Fruit fly (Drosophila melanogaster) whole organism, embryonic: Measurements from ENCODE around the gene Prosbeta2.

ENCODE experiments used
- CG11504 ChIP-seq: fragments of 200-800 bp; sonication (Bioruptor generic); optimal IDR thresholded peaks from 3 replicates; lab custom pipeline; 2019; ENCODE audit warnings: missing biosample characterization, mild to moderate bottlenecking, missing genetic modification characterization, moderate library complexity
- CG13123 ChIP-seq: fragments of 200-800 bp; sonication (Bioruptor generic); optimal IDR thresholded peaks from 2 replicates; lab custom pipeline; 2016; ENCODE audit warnings: missing biosample characterization, missing genetic modification characterization
- CG14965 ChIP-seq: fragments of 200-800 bp; sonication (Bioruptor generic); optimal IDR thresholded peaks from 2 replicates; lab custom pipeline; 2016; ENCODE audit warnings: missing biosample characterization, missing genetic modification characterization, borderline replicate concordance
- CG18599 ChIP-seq: fragments of 200-800 bp; sonication (Bioruptor generic); optimal IDR thresholded peaks from 3 replicates; lab custom pipeline; 2017; ENCODE audit warnings: missing biosample characterization, missing genetic modification characterization, mild to moderate bottlenecking, moderate library complexity, missing genetic modification reagents
- CG2120 ChIP-seq: fragments of 200-800 bp; sonication (Bioruptor generic); optimal IDR thresholded peaks from 3 replicates; lab custom pipeline; 2016; ENCODE audit warnings: missing biosample characterization, missing genetic modification characterization
- CG30403 ChIP-seq: fragments of 200-800 bp; sonication (Bioruptor generic); optimal IDR thresholded peaks from 3 replicates; lab custom pipeline; 2016; ENCODE audit warnings: missing biosample characterization, missing genetic modification characterization
- CG34224 ChIP-seq: fragments of 200-800 bp; sonication (Bioruptor generic); IDR thresholded peaks from 3 replicates; pipeline ENCODE4 v1.3.6; 2022; ENCODE audit warnings: missing biosample characterization, missing genetic modification characterization; ENCODE audit not compliant: partially characterized antibody
- CG7556 ChIP-seq: fragments of 200-800 bp; sonication (Bioruptor generic); optimal IDR thresholded peaks from 2 replicates; lab custom pipeline; 2017; ENCODE audit warnings: missing biosample characterization, mild to moderate bottlenecking, missing genetic modification characterization
- CG7928 ChIP-seq: fragments of 200-800 bp; sonication (Bioruptor generic); optimal IDR thresholded peaks from 2 replicates; lab custom pipeline; 2017; ENCODE audit warnings: missing biosample characterization, mild to moderate bottlenecking, missing genetic modification characterization
- CG7963 ChIP-seq: fragments of 200-800 bp; sonication (Bioruptor generic); IDR thresholded peaks from 3 replicates; pipeline ENCODE4 v1.3.6; 2022; ENCODE audit warnings: missing biosample characterization, missing genetic modification characterization; ENCODE audit not compliant: partially characterized antibody
- CG8281 ChIP-seq: fragments of 200-800 bp; sonication (Bioruptor generic); optimal IDR thresholded peaks from 2 replicates; lab custom pipeline; 2018; ENCODE audit warnings: missing biosample characterization, mild to moderate bottlenecking, missing genetic modification characterization, moderate library complexity
- CG9727 ChIP-seq: fragments of 200-800 bp; sonication (Bioruptor generic); optimal IDR thresholded peaks from 3 replicates; lab custom pipeline; 2017; ENCODE audit warnings: missing biosample characterization, mild to moderate bottlenecking, missing genetic modification characterization
- CHES-1-like ChIP-seq: fragments of 200-800 bp; sonication (Bioruptor generic); optimal IDR thresholded peaks from 2 replicates; lab custom pipeline; 2016; ENCODE audit warnings: missing biosample characterization, missing genetic modification characterization
- Camta ChIP-seq: fragments of 200-800 bp; sonication (Bioruptor generic); optimal IDR thresholded peaks from 2 replicates; lab custom pipeline; 2016; ENCODE audit warnings: missing biosample characterization, missing genetic modification characterization
- D ChIP-seq, 2 experiments: fragments of 200-800 bp in 1 of 2; fragments of >200 bp in 1 of 2; sonication (Bioruptor generic) in 1 of 2; optimal IDR thresholded peaks; 2 replicates in 1 of 2; 3 replicates in 1 of 2; lab custom pipeline; 2017; ENCODE audit warnings: mild to moderate bottlenecking in 1 of 2, missing biosample characterization in 1 of 2, missing genetic modification characterization in 1 of 2, missing genetic modification reagents in 1 of 2
- D19A ChIP-seq: fragments of 200-800 bp; optimal IDR thresholded peaks from 3 replicates; lab custom pipeline; 2019; ENCODE audit warnings: missing biosample characterization, mild to moderate bottlenecking, missing genetic modification characterization, moderate library complexity
- Deaf1 ChIP-seq: fragments of 200-800 bp; optimal IDR thresholded peaks from 3 replicates; lab custom pipeline; 2019; ENCODE audit warnings: missing biosample characterization, mild to moderate bottlenecking, missing genetic modification characterization, moderate library complexity
- E2f1 ChIP-seq: fragments of 200-800 bp; sonication (Bioruptor generic); IDR thresholded peaks from 2 replicates; pipeline ENCODE4 v1.3.6; 2022; ENCODE audit warnings: missing biosample characterization, missing genetic modification characterization
- Ets65A ChIP-seq: fragments of 200-800 bp; sonication (Bioruptor generic); peaks from one replicate; lab custom pipeline; 2016; ENCODE audit warnings: missing biosample characterization, missing genetic modification characterization
- Fer1 ChIP-seq: fragments of 200-800 bp; sonication (Bioruptor generic); optimal IDR thresholded peaks from 2 replicates; lab custom pipeline; 2017; ENCODE audit warnings: missing biosample characterization, mild to moderate bottlenecking, missing genetic modification characterization
- Fer2 ChIP-seq: fragments of 200-800 bp; sonication (Bioruptor generic); optimal IDR thresholded peaks from 2 replicates; lab custom pipeline; 2018; ENCODE audit warnings: missing biosample characterization, mild to moderate bottlenecking, missing genetic modification characterization, moderate library complexity
- Hmr ChIP-seq: fragments of 200-800 bp; sonication (Bioruptor generic); optimal IDR thresholded peaks from 3 replicates; lab custom pipeline; 2017; ENCODE audit warnings: mild to moderate bottlenecking, missing biosample characterization, missing genetic modification reagents, missing genetic modification characterization
- Meics ChIP-seq: fragments of 200-800 bp; sonication (Bioruptor generic); optimal IDR thresholded peaks from 2 replicates; lab custom pipeline; 2017; ENCODE audit warnings: missing biosample characterization, mild to moderate bottlenecking, missing genetic modification characterization
- Myb ChIP-seq: fragments of 200-800 bp; sonication (Bioruptor generic); optimal IDR thresholded peaks from 2 replicates; lab custom pipeline; 2016; ENCODE audit warnings: missing biosample characterization, missing genetic modification characterization
- NfI ChIP-seq: fragments of 200-800 bp; sonication (Bioruptor generic); optimal IDR thresholded peaks from 3 replicates; lab custom pipeline; 2018; ENCODE audit warnings: missing biosample characterization, mild to moderate bottlenecking, missing genetic modification characterization, moderate library complexity
- Pdp1 ChIP-seq, 2 experiments: fragments of 200-800 bp; sonication (Bioruptor generic); optimal IDR thresholded peaks; 3 replicates each; lab custom pipeline; 2016; ENCODE audit warnings: missing biosample characterization in 2 of 2, missing genetic modification characterization in 2 of 2, mild to moderate bottlenecking in 1 of 2, moderate library complexity in 1 of 2
- Poxn ChIP-seq: fragments of 200-800 bp; sonication (Bioruptor generic); IDR thresholded peaks from 2 replicates; pipeline ENCODE4 v1.3.6; 2022; ENCODE audit warnings: missing biosample characterization, missing genetic modification characterization
- Trl ChIP-seq, 3 experiments: fragments of >200 bp in 2 of 3; fragments of 200-800 bp in 1 of 3; sonication (Bioruptor generic) in 1 of 3; optimal IDR thresholded peaks; 2 replicates in 1 of 3; 3 replicates in 2 of 3; lab custom pipeline; 2016 to 2017; ENCODE audit warnings: missing biosample characterization in 1 of 3, missing genetic modification characterization in 1 of 3
- cwo ChIP-seq: fragments of 200-800 bp; sonication (Bioruptor generic); optimal IDR thresholded peaks from 3 replicates; lab custom pipeline; 2017; ENCODE audit warnings: missing biosample characterization, missing genetic modification characterization, mild to moderate bottlenecking, moderate library complexity, missing genetic modification reagents
- dm ChIP-seq: fragments of 200-800 bp; sonication (Bioruptor generic); optimal IDR thresholded peaks from 3 replicates; lab custom pipeline; 2016; ENCODE audit warnings: missing biosample characterization, missing genetic modification characterization
- fd102C ChIP-seq: fragments of 200-800 bp; sonication (Bioruptor generic); optimal IDR thresholded peaks from 2 replicates; lab custom pipeline; 2018; ENCODE audit warnings: missing biosample characterization, mild to moderate bottlenecking, missing genetic modification characterization, moderate library complexity
- gcm2 ChIP-seq: fragments of 200-800 bp; sonication (Bioruptor generic); optimal IDR thresholded peaks from 2 replicates; lab custom pipeline; 2016; ENCODE audit warnings: missing biosample characterization, missing genetic modification characterization
- gem ChIP-seq: fragments of 200-800 bp; sonication (Bioruptor generic); optimal IDR thresholded peaks from 2 replicates; lab custom pipeline; 2019; ENCODE audit warnings: missing biosample characterization, mild to moderate bottlenecking, missing genetic modification characterization, moderate library complexity
- gfzf ChIP-seq: fragments of 200-800 bp; sonication (Bioruptor generic); optimal IDR thresholded peaks from 2 replicates; lab custom pipeline; 2016; ENCODE audit warnings: missing biosample characterization, mild to moderate bottlenecking, missing genetic modification characterization, moderate library complexity
- gsb-n ChIP-seq: fragments of 200-800 bp; sonication (Bioruptor generic); optimal IDR thresholded peaks from 3 replicates; lab custom pipeline; 2018; ENCODE audit warnings: missing biosample characterization, mild to moderate bottlenecking, missing genetic modification characterization
- ind ChIP-seq: fragments of 200-800 bp; sonication (Bioruptor generic); optimal IDR thresholded peaks from 3 replicates; lab custom pipeline; 2016; ENCODE audit warnings: missing biosample characterization, missing genetic modification characterization
- lab ChIP-seq: fragments of 200-800 bp; sonication (Bioruptor generic); optimal IDR thresholded peaks from 3 replicates; lab custom pipeline; 2017; ENCODE audit warnings: missing biosample characterization, missing genetic modification characterization, mild to moderate bottlenecking, moderate library complexity, missing genetic modification reagents
- pho ChIP-seq: fragments of 200-800 bp; sonication (Bioruptor generic); optimal IDR thresholded peaks from 2 replicates; lab custom pipeline; 2016; ENCODE audit warnings: missing biosample characterization, missing genetic modification characterization
- row ChIP-seq: fragments of 200-800 bp; sonication (Bioruptor generic); IDR thresholded peaks from 3 replicates; pipeline ENCODE4 v1.3.6; 2022; ENCODE audit warnings: missing biosample characterization, missing genetic modification characterization
- scrt ChIP-seq: fragments of 200-800 bp; sonication (Bioruptor generic); optimal IDR thresholded peaks from 2 replicates; lab custom pipeline; 2018; ENCODE audit warnings: missing biosample characterization, mild to moderate bottlenecking, missing genetic modification characterization, moderate library complexity
- sens ChIP-seq: fragments of 200-800 bp; sonication (Bioruptor generic); peaks from one replicate; lab custom pipeline; 2016; ENCODE audit warnings: missing biosample characterization, missing genetic modification characterization
- seq ChIP-seq: fragments of 200-800 bp; sonication (Bioruptor generic); IDR thresholded peaks from 2 replicates; pipeline ENCODE4 v1.3.6; 2022; ENCODE audit warnings: missing biosample characterization, missing genetic modification characterization
- sisA ChIP-seq: fragments of 200-800 bp; sonication (Bioruptor generic); IDR thresholded peaks from 2 replicates; pipeline ENCODE4 v1.3.6; 2022; ENCODE audit warnings: missing biosample characterization, missing genetic modification characterization
- tin ChIP-seq: fragments of 200-800 bp; sonication (Bioruptor generic); optimal IDR thresholded peaks from 3 replicates; lab custom pipeline; 2016; ENCODE audit warnings: missing biosample characterization, missing genetic modification characterization
- unc-4 ChIP-seq: fragments of 200-800 bp; sonication (Bioruptor generic); IDR thresholded peaks from 2 replicates; pipeline ENCODE4 v1.3.6; 2022; ENCODE audit warnings: missing biosample characterization, missing genetic modification characterization; ENCODE audit not compliant: partially characterized antibody
- vfl ChIP-seq: fragments of 200-800 bp; sonication (Bioruptor generic); optimal IDR thresholded peaks from 2 replicates; lab custom pipeline; 2016; ENCODE audit warnings: missing biosample characterization, missing genetic modification characterization
- zen2 ChIP-seq: fragments of 200-800 bp; sonication (Bioruptor generic); IDR thresholded peaks from 3 replicates; pipeline ENCODE4 v1.3.6; 2022; ENCODE audit warnings: missing biosample characterization, missing genetic modification characterization; ENCODE audit not compliant: partially characterized antibody

The Prosbeta2 gene

dm6 chr3L:15034714-15035076 lies 34.9 kb downstream of the Prosbeta2 start:
- TF ChIP-seq Trl (optimal IDR thresholded peaks at IDR 0.05; lab: Kevin White, UChicago) (peak in 1 of 2 experiments; percentile 16), Trl (GFP tag; optimal IDR thresholded peaks at IDR 0.05; lab: Kevin White, UChicago) (no peak), Deaf1 (no peak), CG13123 (no peak), scrt (GFP tag; lab: Kevin White, UChicago) (peak; percentile 98), Myb (GFP tag; lab: Kevin White, UChicago) (no peak), Poxn (GFP tag; lab: Robert Waterston, UW) (no peak), CHES-1-like (GFP tag; lab: Kevin White, UChicago) (no peak), zen2 (GFP tag; lab: Robert Waterston, UW) (no peak), vfl (GFP tag; lab: Kevin White, UChicago) (no peak), gcm2 (GFP tag; lab: Kevin White, UChicago) (no peak)

- no peak for TF ChIP-seq Deaf1
- peak; percentile 25 for TF ChIP-seq CG18599 (GFP tag; lab: Kevin White, UChicago)
- no peak for TF ChIP-seq CG7963 (GFP tag; lab: Robert Waterston, UW)
- peak; percentile 40 for TF ChIP-seq CG7556 (GFP tag; lab: Kevin White, UChicago)
- no peak for TF ChIP-seq Pdp1 (GFP tag; optimal IDR thresholded peaks at IDR 0.05; lab: Kevin White, UChicago)
- peak; percentile 45 for TF ChIP-seq Hmr (GFP tag; lab: Kevin White, UChicago)
- TF ChIP-seq cwo (GFP tag; lab: Kevin White, UChicago) = peak; percentile 22
- TF ChIP-seq sens (GFP tag; lab: Kevin White, UChicago) = peak; percentile 45
- no peak for TF ChIP-seq NfI (GFP tag; lab: Kevin White, UChicago)
- no peak for TF ChIP-seq CG13123
- no peak for TF ChIP-seq Camta (GFP tag; lab: Kevin White, UChicago)
- TF ChIP-seq D19A (tag; lab: Kevin White, UChicago) = peak; percentile 89
- peak; percentile 41; the same call in 2 of the 3 replicates for TF ChIP-seq row (GFP tag; lab: Robert Waterston, UW)
- TF ChIP-seq lab (GFP tag; lab: Kevin White, UChicago) = peak; percentile 5
- peak; percentile 16 for TF ChIP-seq CG30403 (GFP tag; lab: Kevin White, UChicago)
- TF ChIP-seq gfzf (GFP tag; lab: Kevin White, UChicago) = no peak
- no peak for TF ChIP-seq tin (GFP tag; lab: Kevin White, UChicago)
- TF ChIP-seq ind (GFP tag; lab: Kevin White, UChicago) = peak; percentile 9
- TF ChIP-seq Fer2 (tag; lab: Kevin White, UChicago) = no peak
- peak; percentile 39 for TF ChIP-seq Meics (GFP tag; lab: Kevin White, UChicago)
- TF ChIP-seq Fer1 (GFP tag; lab: Kevin White, UChicago) = peak; percentile 3
- peak; percentile 7 for TF ChIP-seq pho
- TF ChIP-seq CG2120 (GFP tag; lab: Kevin White, UChicago) = peak; percentile 41
- peak; percentile 7 for TF ChIP-seq CG9727 (GFP tag; lab: Kevin White, UChicago)
- TF ChIP-seq CG11504 (tag; lab: Kevin White, UChicago) = peak; percentile 32
- no peak for TF ChIP-seq E2f1 (GFP tag; lab: Robert Waterston, UW)
- TF ChIP-seq Ets65A (GFP tag; lab: Kevin White, UChicago) = peak; percentile 47
- TF ChIP-seq gem (tag; lab: Kevin White, UChicago) = peak; percentile 31
- TF ChIP-seq, all 482 proteins: peak for 18
Measured at dm6 chr3L:15035585-15035984, 35.8 kb downstream of the Prosbeta2 start.

- no peak for TF ChIP-seq CG34224 (GFP tag; lab: Robert Waterston, UW)
- no peak for TF ChIP-seq gsb-n (tag; lab: Kevin White, UChicago)
- no peak for TF ChIP-seq D (optimal IDR thresholded peaks at IDR 0.05; lab: Kevin White, UChicago)
- no peak for TF ChIP-seq D (GFP tag; optimal IDR thresholded peaks at IDR 0.05; lab: Kevin White, UChicago)
- no peak for TF ChIP-seq dm (GFP tag; lab: Kevin White, UChicago)
- TF ChIP-seq unc-4 (GFP tag; lab: Robert Waterston, UW) = no peak
- no peak for TF ChIP-seq CG7928 (GFP tag; lab: Kevin White, UChicago)
- no peak for TF ChIP-seq D19A (tag; lab: Kevin White, UChicago)
- TF ChIP-seq CG8281 = no peak
- TF ChIP-seq CG14965 (GFP tag; lab: Kevin White, UChicago) = no peak
- no peak for TF ChIP-seq sisA (GFP tag; lab: Robert Waterston, UW)
- no peak for TF ChIP-seq fd102C (GFP tag; lab: Kevin White, UChicago)
- TF ChIP-seq seq (GFP tag; lab: Robert Waterston, UW) = no peak
Measured at dm6 chr3L:15039510-15039909, 39.8 kb downstream of the Prosbeta2 start.
